Fruit fly (Drosophila melanogaster) whole organism, wandering third instar larva: Measurements from ENCODE around the gene loj.

Experiments used
- Abd-B ChIP-seq: fragments of >200 bp; optimal IDR thresholded peaks from 2 replicates; lab custom pipeline; 2017; ENCODE audit warnings: missing biosample characterization, missing genetic modification characterization
- CG32264 ChIP-seq: fragments of 200-800 bp; sonication (Bioruptor generic); optimal IDR thresholded peaks from 2 replicates; lab custom pipeline; 2016; ENCODE audit warnings: missing biosample characterization, missing genetic modification characterization
- CrebA ChIP-seq: fragments of 200-800 bp; sonication (Bioruptor generic); optimal IDR thresholded peaks from 2 replicates; lab custom pipeline; 2016; ENCODE audit warnings: missing biosample characterization, mild to moderate bottlenecking, missing genetic modification characterization, borderline replicate concordance
- Dfd ChIP-seq: fragments of >200 bp; optimal IDR thresholded peaks from 2 replicates; lab custom pipeline; 2017; ENCODE audit warnings: missing biosample characterization, missing genetic modification characterization
- HLH106 ChIP-seq: fragments of 200-800 bp; optimal IDR thresholded peaks from 3 replicates; lab custom pipeline; 2019; ENCODE audit warnings: missing biosample characterization, mild to moderate bottlenecking, missing genetic modification characterization, moderate library complexity
- Hnf4 ChIP-seq: fragments of 200-800 bp; sonication (Bioruptor generic); optimal IDR thresholded peaks from 2 replicates; lab custom pipeline; 2016; ENCODE audit warnings: missing biosample characterization, mild to moderate bottlenecking, missing genetic modification characterization
- Hr83 ChIP-seq: fragments of 200-300 bp; sonication (Bioruptor generic); optimal IDR thresholded peaks from 2 replicates; lab custom pipeline; 2016; ENCODE audit warnings: missing biosample characterization, mild to moderate bottlenecking, missing genetic modification characterization, moderate library complexity; ENCODE audit not compliant: poor library complexity, severe bottlenecking
- Jra ChIP-seq: sonication (Bioruptor generic); optimal IDR thresholded peaks from 2 replicates; lab custom pipeline; 2016; ENCODE audit warnings: missing biosample characterization, missing genetic modification characterization
- Mio ChIP-seq: sonication (Bioruptor generic); optimal IDR thresholded peaks from 2 replicates; lab custom pipeline; 2016; ENCODE audit warnings: missing biosample characterization, missing genetic modification characterization
- Myc ChIP-seq: fragments of >200 bp; optimal IDR thresholded peaks from 2 replicates; lab custom pipeline; 2017
- N ChIP-seq: fragments of >200 bp; optimal IDR thresholded peaks from 2 replicates; lab custom pipeline; 2018; ENCODE audit warnings: missing biosample characterization, missing external identifiers, missing genetic modification characterization
- OdsH ChIP-seq: fragments of 200-800 bp; sonication (Bioruptor generic); optimal IDR thresholded peaks from 2 replicates; lab custom pipeline; 2016; ENCODE audit warnings: missing biosample characterization, mild to moderate bottlenecking, missing genetic modification characterization
- Rel ChIP-seq, 2 experiments: fragments of 200-800 bp; sonication (Bioruptor generic) in 1 of 2; optimal IDR thresholded peaks; 2 replicates in 1 of 2; 3 replicates in 1 of 2; lab custom pipeline; 2016 to 2019; ENCODE audit warnings: mild to moderate bottlenecking in 2 of 2, missing biosample characterization in 2 of 2, missing genetic modification characterization in 2 of 2, moderate library complexity in 1 of 2
- Sp1 ChIP-seq: fragments of 200-800 bp; sonication (Bioruptor generic); optimal IDR thresholded peaks from 3 replicates; lab custom pipeline; 2019; ENCODE audit warnings: missing biosample characterization, mild to moderate bottlenecking, missing genetic modification characterization, moderate library complexity
- br ChIP-seq: fragments of 200-800 bp; sonication (Bioruptor generic); optimal IDR thresholded peaks from 2 replicates; lab custom pipeline; 2016; ENCODE audit warnings: missing biosample characterization, missing genetic modification characterization
- brk ChIP-seq: fragments of 200-800 bp; sonication (Bioruptor generic); optimal IDR thresholded peaks from 2 replicates; lab custom pipeline; 2016; ENCODE audit warnings: missing biosample characterization, mild to moderate bottlenecking, missing genetic modification characterization
- dl ChIP-seq, 2 experiments: fragments of 175-275, 200-275 bp in 1 of 2; fragments of 200-275 bp in 1 of 2; sonication (Bioruptor generic); optimal IDR thresholded peaks; lab custom pipeline; 2018; ENCODE audit warnings: mild to moderate bottlenecking in 2 of 2, missing biosample characterization in 2 of 2, missing genetic modification characterization in 2 of 2, moderate library complexity in 2 of 2; ENCODE audit not compliant: partially characterized antibody in 2 of 2, insufficient read depth in 1 of 2
- dmrt93B ChIP-seq: fragments of 200-800 bp; sonication (Bioruptor generic); optimal IDR thresholded peaks from 2 replicates; lab custom pipeline; 2018; ENCODE audit warnings: missing biosample characterization, mild to moderate bottlenecking, missing genetic modification characterization
- dsf ChIP-seq: sonication (Bioruptor generic); optimal IDR thresholded peaks from 2 replicates; lab custom pipeline; 2016; ENCODE audit warnings: missing biosample characterization, missing genetic modification characterization, borderline replicate concordance
- foxo ChIP-seq, 2 experiments: fragments of 200-800 bp; sonication (Bioruptor generic); optimal IDR thresholded peaks; 2 replicates in 1 of 2; 3 replicates in 1 of 2; lab custom pipeline; 2016 to 2017; ENCODE audit warnings: missing biosample characterization in 2 of 2, missing genetic modification characterization in 2 of 2
- fru ChIP-seq: fragments of 200-800 bp; sonication (Bioruptor generic); optimal IDR thresholded peaks from 3 replicates; lab custom pipeline; 2016; ENCODE audit warnings: missing biosample characterization, mild to moderate bottlenecking, missing genetic modification characterization
- h ChIP-seq: fragments of 200-800 bp; sonication (Bioruptor generic); optimal IDR thresholded peaks from 3 replicates; lab custom pipeline; 2016; ENCODE audit warnings: missing biosample characterization, mild to moderate bottlenecking, missing genetic modification characterization
- jim ChIP-seq: fragments of 175-275, 200-325 bp; sonication (Bioruptor generic); optimal IDR thresholded peaks from 2 replicates; lab custom pipeline; 2016; ENCODE audit warnings: missing biosample characterization, mild to moderate bottlenecking, missing genetic modification characterization
- lola ChIP-seq: fragments of >200 bp; optimal IDR thresholded peaks from 2 replicates; lab custom pipeline; 2017; ENCODE audit warnings: missing biosample characterization, missing genetic modification characterization
- pan ChIP-seq: fragments of >200 bp; optimal IDR thresholded peaks from 2 replicates; lab custom pipeline; 2017
- psq ChIP-seq: fragments of 200-800 bp; sonication (Bioruptor generic); optimal IDR thresholded peaks from 3 replicates; lab custom pipeline; 2017; ENCODE audit warnings: missing biosample characterization, mild to moderate bottlenecking, missing genetic modification characterization, moderate library complexity
- sage ChIP-seq: fragments of 200-800 bp; sonication (Bioruptor generic); optimal IDR thresholded peaks from 2 replicates; lab custom pipeline; 2016; ENCODE audit warnings: missing biosample characterization, mild to moderate bottlenecking, missing genetic modification characterization
- sv ChIP-seq: fragments of 200-800 bp; sonication (Bioruptor generic); optimal IDR thresholded peaks from 3 replicates; lab custom pipeline; 2016; ENCODE audit warnings: missing biosample characterization, missing genetic modification characterization
- usp ChIP-seq: fragments of >200 bp; optimal IDR thresholded peaks from 2 replicates; lab custom pipeline; 2017; ENCODE audit warnings: missing biosample characterization, missing genetic modification characterization
- woc ChIP-seq: sonication (Bioruptor generic); optimal IDR thresholded peaks from 2 replicates; lab custom pipeline; 2016; ENCODE audit warnings: missing biosample characterization, mild to moderate bottlenecking, missing genetic modification characterization

The loj gene

dm6 chr3L:6105435-6105834 is 10.6 kb downstream of the loj start:
- no peak for TF ChIP-seq Myc (lab: Kevin White, UChicago)
- TF ChIP-seq Rel (GFP tag; optimal IDR thresholded peaks at IDR 0.05; lab: Kevin White, UChicago), result no peak
- TF ChIP-seq Rel (tag; optimal IDR thresholded peaks at IDR 0.05; lab: Kevin White, UChicago), result no peak
- no peak for TF ChIP-seq HLH106 (tag; lab: Kevin White, UChicago)
- no peak for TF ChIP-seq usp (GFP tag; lab: Kevin White, UChicago)
- no peak for TF ChIP-seq Dfd (GFP tag; lab: Kevin White, UChicago)
- TF ChIP-seq OdsH (GFP tag; lab: Kevin White, UChicago), result no peak
- no peak for TF ChIP-seq dl (GFP tag; optimal IDR thresholded peaks at IDR 0.05; lab: Kevin White, UChicago; ENCODE audit: insufficient read depth in 1 of 2, partially characterized antibody in 2 of 2)
- no peak for TF ChIP-seq pan (lab: Kevin White, UChicago)
- no peak for TF ChIP-seq Sp1
- no peak for TF ChIP-seq sage (GFP tag; lab: Kevin White, UChicago)
- TF ChIP-seq lola (GFP tag; lab: Kevin White, UChicago), result no peak
- TF ChIP-seq woc (GFP tag; lab: Kevin White, UChicago), result no peak

- TF ChIP-seq dmrt93B (GFP tag; lab: Kevin White, UChicago) (no peak), usp (GFP tag; lab: Kevin White, UChicago) (no peak), Hnf4 (GFP tag; lab: Kevin White, UChicago) (no peak), Myc (lab: Kevin White, UChicago) (no peak), Rel (GFP tag; optimal IDR thresholded peaks at IDR 0.05; lab: Kevin White, UChicago) (no peak), Rel (tag; optimal IDR thresholded peaks at IDR 0.05; lab: Kevin White, UChicago) (no peak), sage (GFP tag; lab: Kevin White, UChicago) (no peak), Hr83 (GFP tag; lab: Kevin White, UChicago) (no peak), foxo (GFP tag; optimal IDR thresholded peaks at IDR 0.05; lab: Kevin White, UChicago) (no peak), h (GFP tag; lab: Kevin White, UChicago) (no peak), jim (GFP tag; lab: Kevin White, UChicago) (no peak), N (GFP tag; lab: Kevin White, UChicago) (no peak), OdsH (GFP tag; lab: Kevin White, UChicago) (no peak), HLH106 (tag; lab: Kevin White, UChicago) (no peak), CrebA (GFP tag; lab: Kevin White, UChicago) (no peak), sv (GFP tag; lab: Kevin White, UChicago) (no peak), dl (GFP tag; optimal IDR thresholded peaks at IDR 0.05; lab: Kevin White, UChicago; ENCODE audit: insufficient read depth in 1 of 2, partially characterized antibody in 2 of 2) (no peak), Mio (GFP tag; lab: Kevin White, UChicago) (no peak)
These were observed 11.9 kb downstream of the loj start for dm6 chr3L:6106717-6107116.

dm6 chr3L:6108264-6109060 is 13.7 kb downstream of the loj start:
- TF ChIP-seq psq (GFP tag; lab: Kevin White, UChicago) (no peak), lola (GFP tag; lab: Kevin White, UChicago) (no peak), brk (GFP tag; lab: Kevin White, UChicago) (no peak), br (GFP tag; lab: Kevin White, UChicago) (no peak), CG32264 (GFP tag; lab: Kevin White, UChicago) (no peak), jim (GFP tag; lab: Kevin White, UChicago) (no peak), Dfd (GFP tag; lab: Kevin White, UChicago) (no peak), CrebA (GFP tag; lab: Kevin White, UChicago) (no peak), HLH106 (tag; lab: Kevin White, UChicago) (no peak), fru (GFP tag; lab: Kevin White, UChicago) (no peak), sv (GFP tag; lab: Kevin White, UChicago) (no peak), woc (GFP tag; lab: Kevin White, UChicago) (no peak)

dm6 chr3L:6110673-6111449 is 16.1 kb downstream of the loj start:
- TF ChIP-seq Abd-B (GFP tag; lab: Kevin White, UChicago) (no peak), sage (GFP tag; lab: Kevin White, UChicago) (no peak), br (GFP tag; lab: Kevin White, UChicago) (no peak), dl (GFP tag; optimal IDR thresholded peaks at IDR 0.05; lab: Kevin White, UChicago; ENCODE audit: insufficient read depth in 1 of 2, partially characterized antibody in 2 of 2) (no peak), Sp1 (no peak), Hr83 (GFP tag; lab: Kevin White, UChicago) (no peak), dsf (no peak), Jra (no peak)
